Worm (Caenorhabditis elegans) whole organism, young adult: ENCODE data around the gene R10D12.6.

Experiments used
- him-1 ChIP-seq: sonication (generic microtip); optimal IDR thresholded peaks from 2 replicates; lab custom pipeline; 2016; ENCODE audit warnings: missing genotype, missing genetic modification reagents, missing genetic modification characterization, missing compliant biosample characterization
- lsl-1 ChIP-seq: fragments of 200-800 bp; sonication (Bioruptor generic); optimal IDR thresholded peaks from 2 replicates; lab custom pipeline; 2018; ENCODE audit warnings: mild to moderate bottlenecking, missing genetic modification characterization, moderate library complexity, missing compliant biosample characterization
- pha-4 ChIP-seq: fragments of 150-350 bp; sonication (generic microtip); optimal IDR thresholded peaks from 2 replicates; lab custom pipeline; 2014; ENCODE audit warnings: missing biosample characterization, missing genetic modification reagents, missing genetic modification characterization
- ztf-26 ChIP-seq: sonication (generic microtip); optimal IDR thresholded peaks from 2 replicates; lab custom pipeline; 2017; ENCODE audit warnings: missing genetic modification characterization, missing compliant biosample characterization

DNA sequence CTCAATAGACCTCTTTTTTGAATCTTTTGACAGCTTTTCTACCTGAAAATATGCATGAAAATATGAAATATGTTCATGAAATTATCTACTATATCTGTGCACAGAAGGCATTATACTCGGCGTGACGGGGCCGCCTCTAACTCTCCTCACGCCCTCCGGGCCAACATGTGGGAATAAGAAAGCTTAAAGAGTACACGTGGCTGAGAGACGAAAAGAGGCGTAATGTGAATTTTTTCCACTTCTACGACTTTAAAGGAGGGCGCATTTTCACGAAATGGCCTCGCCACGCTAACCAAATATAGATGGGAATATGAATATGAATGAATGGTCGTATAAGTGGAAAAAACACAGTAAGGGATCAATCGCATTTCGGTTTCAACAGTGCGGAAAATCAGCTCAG is 8.6 kb downstream of the R10D12.6 start:
- TF ChIP-seq lsl-1 (GFP tag; lab: Kevin White, UChicago) (no peak), pha-4 (tag; lab: Kevin White, UChicago) (no peak), him-1 (tag; lab: Kevin White, UChicago) (no peak), ztf-26 (tag; lab: Kevin White, UChicago) (no peak)
